Fruit fly (Drosophila melanogaster): Measurements from ENCODE around the gene CG14273.

The CG14273 gene

DNA sequence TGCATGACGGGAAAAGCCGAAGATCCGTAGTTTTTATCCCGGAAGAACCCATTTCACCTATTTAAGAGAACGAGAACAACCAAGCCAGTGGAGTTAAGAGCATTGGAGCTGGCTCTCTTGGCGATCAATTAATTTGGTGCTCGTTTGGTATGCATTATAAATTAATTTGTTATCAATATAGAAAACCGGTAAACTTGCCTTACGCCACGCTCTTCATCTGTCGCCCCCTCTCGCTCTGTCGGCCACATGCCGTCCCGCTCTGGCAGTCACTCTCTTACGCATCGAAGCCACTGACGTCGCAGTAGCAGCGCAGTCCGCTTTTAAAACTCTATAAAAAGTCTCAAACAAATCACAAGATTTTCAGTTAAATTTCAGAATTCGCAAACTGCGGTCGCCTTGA is 3.8 kb downstream of the CG14273 start, which contains the start of gene CG7778:
Gene CG7778 (plus strand): TSS at position 361 of the 400 bp plus-strand sequence.
- no peak for TF ChIP-seq svp (GFP tag)
- TF ChIP-seq Eip78C (GFP tag), result peak; percentile 0
- no peak for TF ChIP-seq spab (GFP tag; optimal IDR thresholded peaks at IDR 0.05)

dm6 chr2L:8350560-8351171 is 8.2 kb downstream of the CG14273 start:
- TF ChIP-seq vri (GFP tag; optimal IDR thresholded peaks at IDR 0.05) (peak; percentile 28), CG8119 (GFP tag; IDR thresholded peaks at IDR 0.05) (no peak), fkh (GFP tag; optimal IDR thresholded peaks at IDR 0.05) (peak; percentile 74), CG11294 (GFP tag; IDR thresholded peaks at IDR 0.05) (no peak)

- TF ChIP-seq fkh (GFP tag; optimal IDR thresholded peaks at IDR 0.05) (no peak), svp (GFP tag) (peak; percentile 51), Eip78C (GFP tag) (no peak), Hr38 (GFP tag; optimal IDR thresholded peaks at IDR 0.05) (no peak), cyc (GFP tag; optimal IDR thresholded peaks at IDR 0.05) (peak; percentile 21), CG6854 (GFP tag; optimal IDR thresholded peaks at IDR 0.05) (no peak), Met (GFP tag; optimal IDR thresholded peaks at IDR 0.05) (peak; percentile 31), Blimp-1 (GFP tag; optimal IDR thresholded peaks at IDR 0.05) (no peak), esn (GFP tag; optimal IDR thresholded peaks at IDR 0.05) (no peak), CG11762 (GFP tag; optimal IDR thresholded peaks at IDR 0.05; ENCODE audit: insufficient read depth) (no peak), topi (GFP tag; optimal IDR thresholded peaks at IDR 0.05) (peak; percentile 26)
These were observed 8.8 kb downstream of the CG14273 start for dm6 chr2L:8351333-8351732.

- TF ChIP-seq CG6163 (GFP tag; IDR thresholded peaks at IDR 0.05), result no peak
- no peak for TF ChIP-seq Lpt (GFP tag; optimal IDR thresholded peaks at IDR 0.05)
- peak; percentile 50 for TF ChIP-seq vri (GFP tag; optimal IDR thresholded peaks at IDR 0.05)
These were observed 9.4 kb downstream of the CG14273 start, which contains the start of gene Mur29B for dm6 chr2L:8351864-8352263. TSS of gene Mur29B (plus strand) at chr2L:8352187.

- TF ChIP-seq Met (GFP tag; optimal IDR thresholded peaks at IDR 0.05), result no peak
- no peak for TF ChIP-seq Sox102F (GFP tag; optimal IDR thresholded peaks at IDR 0.05)
- TF ChIP-seq CG3032 (tag; optimal IDR thresholded peaks at IDR 0.05), result no peak
- TF ChIP-seq CG9139 (GFP tag; optimal IDR thresholded peaks at IDR 0.05), result no peak
- TF ChIP-seq esn (GFP tag; optimal IDR thresholded peaks at IDR 0.05), result no peak
- TF ChIP-seq CG10669 (GFP tag; optimal IDR thresholded peaks at IDR 0.05), result no peak
- no peak for TF ChIP-seq CG6792 (GFP tag; optimal IDR thresholded peaks at IDR 0.05)
- no peak for TF ChIP-seq fd85E (GFP tag; optimal IDR thresholded peaks at IDR 0.05)
- no peak for TF ChIP-seq topi (GFP tag; optimal IDR thresholded peaks at IDR 0.05)
- TF ChIP-seq CG11902 (GFP tag; optimal IDR thresholded peaks at IDR 0.05), result no peak
- TF ChIP-seq Ets96B (tag; optimal IDR thresholded peaks at IDR 0.05), result no peak
- TF ChIP-seq CG8119 (GFP tag; IDR thresholded peaks at IDR 0.05), result no peak
- TF ChIP-seq Smox (GFP tag; optimal IDR thresholded peaks at IDR 0.05), result no peak
- no peak for TF ChIP-seq Blimp-1 (GFP tag; optimal IDR thresholded peaks at IDR 0.05)
- no peak for TF ChIP-seq net (GFP tag; optimal IDR thresholded peaks at IDR 0.05)
- TF ChIP-seq eg (GFP tag; IDR thresholded peaks at IDR 0.05), result no peak
- TF ChIP-seq acj6 (GFP tag; optimal IDR thresholded peaks at IDR 0.05), result no peak
- TF ChIP-seq CG6808 (GFP tag; optimal IDR thresholded peaks at IDR 0.05), result no peak
- no peak for TF ChIP-seq Eip93F (GFP tag; optimal IDR thresholded peaks at IDR 0.05)
These were observed 12.9 kb downstream of the CG14273 start for dm6 chr2L:8355419-8355818.

All from whole organism, prepupa.